Fruit fly (Drosophila melanogaster) whole organism, embryonic: ENCODE data around the gene CG34026.

Experiments
- Aef1 ChIP-seq: fragments of 200-800 bp; sonication (Bioruptor generic); IDR thresholded peaks from 3 replicates; pipeline ENCODE4 v1.3.6; 2022; ENCODE audit warnings: missing biosample characterization, missing genetic modification characterization
- Atf-2 ChIP-seq: fragments of 200-800 bp; sonication (Bioruptor generic); optimal IDR thresholded peaks from 2 replicates; lab custom pipeline; 2016; ENCODE audit warnings: missing biosample characterization, missing genetic modification characterization
- CG11247 ChIP-seq: fragments of 200-800 bp; sonication (Bioruptor generic); IDR thresholded peaks from 2 replicates; pipeline ENCODE4 v1.3.6; 2022; ENCODE audit warnings: missing biosample characterization, missing genetic modification characterization
- CG11456 ChIP-seq: fragments of 200-800 bp; sonication (Bioruptor generic); IDR thresholded peaks from 3 replicates; pipeline ENCODE4 v1.3.6; 2022; ENCODE audit warnings: missing biosample characterization, missing genetic modification characterization
- CG12744 ChIP-seq: fragments of 200-800 bp; sonication (Bioruptor generic); optimal IDR thresholded peaks from 2 replicates; lab custom pipeline; 2016; ENCODE audit warnings: missing biosample characterization, missing genetic modification characterization
- CG13287 ChIP-seq: fragments of 200-800 bp; sonication (Bioruptor generic); IDR thresholded peaks from 2 replicates; pipeline ENCODE4 v1.3.6; 2022; ENCODE audit warnings: missing biosample characterization, missing genetic modification characterization; ENCODE audit not compliant: partially characterized antibody
- CG14667 ChIP-seq: fragments of 200-800 bp; sonication (Bioruptor generic); IDR thresholded peaks from 2 replicates; pipeline ENCODE4 v1.3.6; 2022; ENCODE audit warnings: missing biosample characterization, missing genetic modification characterization
- CG14710 ChIP-seq: fragments of 200-800 bp; sonication (Bioruptor generic); optimal IDR thresholded peaks from 3 replicates; lab custom pipeline; 2019; ENCODE audit warnings: missing biosample characterization, mild to moderate bottlenecking, missing genetic modification characterization, moderate library complexity
- CG17186 ChIP-seq: fragments of 200-800 bp; sonication (Bioruptor generic); optimal IDR thresholded peaks from 3 replicates; lab custom pipeline; 2017; ENCODE audit warnings: missing biosample characterization, missing genetic modification reagents, missing genetic modification characterization
- CG17912 ChIP-seq: fragments of 200-800 bp; sonication (Bioruptor generic); optimal IDR thresholded peaks from 2 replicates; lab custom pipeline; 2018; ENCODE audit warnings: missing biosample characterization, mild to moderate bottlenecking, missing genetic modification characterization
- CG31365 ChIP-seq: fragments of 200-800 bp; sonication (Bioruptor generic); optimal IDR thresholded peaks from 2 replicates; lab custom pipeline; 2018; ENCODE audit warnings: missing biosample characterization, mild to moderate bottlenecking, missing genetic modification characterization
- CG31441 ChIP-seq: fragments of 200-800 bp; sonication (Bioruptor generic); IDR thresholded peaks from 2 replicates; pipeline ENCODE4 v1.3.6; 2022; ENCODE audit warnings: missing biosample characterization, missing genetic modification characterization
- CG34376 ChIP-seq: fragments of 200-800 bp; sonication (Bioruptor generic); optimal IDR thresholded peaks from 2 replicates; lab custom pipeline; 2018; ENCODE audit warnings: missing biosample characterization, mild to moderate bottlenecking, missing genetic modification characterization
- CG4424 ChIP-seq: fragments of 200-800 bp; sonication (Bioruptor generic); optimal IDR thresholded peaks from 3 replicates; lab custom pipeline; 2016; ENCODE audit warnings: missing biosample characterization, missing genetic modification characterization
- CG4730 ChIP-seq: fragments of 200-800 bp; sonication (Bioruptor generic); IDR thresholded peaks from 2 replicates; pipeline ENCODE4 v1.3.6; 2022; ENCODE audit warnings: missing biosample characterization, missing genetic modification characterization
- CG6689 ChIP-seq: fragments of 200-800 bp; sonication (Bioruptor generic); IDR thresholded peaks from 2 replicates; pipeline ENCODE4 v1.3.6; 2022; ENCODE audit warnings: missing biosample characterization, missing genetic modification characterization
- CG7556 ChIP-seq: fragments of 200-800 bp; sonication (Bioruptor generic); optimal IDR thresholded peaks from 2 replicates; lab custom pipeline; 2017; ENCODE audit warnings: missing biosample characterization, mild to moderate bottlenecking, missing genetic modification characterization
- CG7928 ChIP-seq: fragments of 200-800 bp; sonication (Bioruptor generic); optimal IDR thresholded peaks from 2 replicates; lab custom pipeline; 2017; ENCODE audit warnings: missing biosample characterization, mild to moderate bottlenecking, missing genetic modification characterization
- CG9609 ChIP-seq: fragments of 200-800 bp; sonication (Bioruptor generic); optimal IDR thresholded peaks from 3 replicates; lab custom pipeline; 2016; ENCODE audit warnings: missing biosample characterization, missing genetic modification characterization
- CkIIα-i1 ChIP-seq: fragments of 200-800 bp; sonication (Bioruptor generic); IDR thresholded peaks from 2 replicates; pipeline ENCODE4 v1.3.6; 2022; ENCODE audit warnings: missing biosample characterization, missing genetic modification characterization
- Doc3 ChIP-seq: fragments of 200-800 bp; sonication (Bioruptor generic); IDR thresholded peaks from 3 replicates; pipeline ENCODE4 v1.3.6; 2022; ENCODE audit warnings: missing biosample characterization, missing genetic modification characterization; ENCODE audit not compliant: partially characterized antibody
- H2.0 ChIP-seq: fragments of 200-800 bp; sonication (Bioruptor generic); IDR thresholded peaks from 2 replicates; pipeline ENCODE4 v1.3.6; 2022; ENCODE audit warnings: missing biosample characterization, missing genetic modification characterization
- HLH3B ChIP-seq: fragments of 200-800 bp; sonication (Bioruptor generic); IDR thresholded peaks from 2 replicates; pipeline ENCODE4 v1.3.6; 2022; ENCODE audit warnings: missing biosample characterization, missing genetic modification characterization
- MBD-R2 ChIP-seq: fragments of 200-800 bp; sonication (Bioruptor generic); IDR thresholded peaks from 2 replicates; pipeline ENCODE4 v1.3.6; 2022; ENCODE audit warnings: missing biosample characterization, missing genetic modification characterization
- NfI ChIP-seq: fragments of 200-800 bp; sonication (Bioruptor generic); optimal IDR thresholded peaks from 3 replicates; lab custom pipeline; 2018; ENCODE audit warnings: missing biosample characterization, mild to moderate bottlenecking, missing genetic modification characterization, moderate library complexity
- Opbp ChIP-seq: fragments of 200-800 bp; sonication (Bioruptor generic); IDR thresholded peaks from 3 replicates; pipeline ENCODE4 v1.3.6; 2022; ENCODE audit warnings: missing biosample characterization, missing genetic modification characterization; ENCODE audit not compliant: partially characterized antibody
- Xrp1 ChIP-seq: fragments of 200-800 bp; sonication (Bioruptor generic); IDR thresholded peaks from 2 replicates; pipeline ENCODE4 v1.3.6; 2022; ENCODE audit warnings: missing biosample characterization, missing genetic modification characterization
- abd-A ChIP-seq: fragments of 200-800 bp; sonication (Bioruptor generic); optimal IDR thresholded peaks from 3 replicates; lab custom pipeline; 2019; ENCODE audit warnings: missing biosample characterization, mild to moderate bottlenecking, missing genetic modification characterization, moderate library complexity
- amos ChIP-seq: fragments of 200-800 bp; sonication (Bioruptor generic); IDR thresholded peaks from 2 replicates; pipeline ENCODE4 v1.3.6; 2022; ENCODE audit warnings: missing biosample characterization, missing genetic modification characterization; ENCODE audit not compliant: partially characterized antibody
- bbx ChIP-seq: fragments of 200-800 bp; sonication (Bioruptor generic); IDR thresholded peaks from 2 replicates; pipeline ENCODE4 v1.3.6; 2022; ENCODE audit warnings: missing biosample characterization, missing genetic modification characterization; ENCODE audit not compliant: partially characterized antibody
- crol ChIP-seq: fragments of 200-800 bp; sonication (Bioruptor generic); IDR thresholded peaks from 2 replicates; pipeline ENCODE4 v1.3.6; 2022; ENCODE audit warnings: missing biosample characterization, missing genetic modification characterization
- eve ChIP-seq, 2 experiments: fragments of >200 bp; optimal IDR thresholded peaks; 2 replicates each; lab custom pipeline; 2017; ENCODE audit warnings: missing biosample characterization in 2 of 2, missing genetic modification characterization in 2 of 2
- gce ChIP-seq: fragments of 200-800 bp; sonication (Bioruptor generic); IDR thresholded peaks from 3 replicates; pipeline ENCODE4 v1.3.6; 2022; ENCODE audit warnings: missing biosample characterization, missing genetic modification characterization
- gem ChIP-seq: fragments of 200-800 bp; sonication (Bioruptor generic); optimal IDR thresholded peaks from 2 replicates; lab custom pipeline; 2019; ENCODE audit warnings: missing biosample characterization, mild to moderate bottlenecking, missing genetic modification characterization, moderate library complexity
- grau ChIP-seq: fragments of 200-800 bp; optimal IDR thresholded peaks from 3 replicates; lab custom pipeline; 2019; ENCODE audit warnings: missing biosample characterization, mild to moderate bottlenecking, missing genetic modification characterization, moderate library complexity
- kah ChIP-seq: fragments of 200-800 bp; sonication (Bioruptor generic); optimal IDR thresholded peaks from 2 replicates; lab custom pipeline; 2018; ENCODE audit warnings: missing biosample characterization, mild to moderate bottlenecking, missing genetic modification characterization
- nerfin-1 ChIP-seq: fragments of 200-800 bp; sonication (Bioruptor generic); optimal IDR thresholded peaks from 3 replicates; lab custom pipeline; 2019; ENCODE audit warnings: missing biosample characterization, mild to moderate bottlenecking, missing genetic modification characterization, moderate library complexity
- pnt ChIP-seq: fragments of 200-800 bp; sonication (Bioruptor generic); optimal IDR thresholded peaks from 3 replicates; lab custom pipeline; 2016; ENCODE audit warnings: missing biosample characterization, missing genetic modification characterization
- repo ChIP-seq: fragments of 200-800 bp; sonication (Bioruptor generic); optimal IDR thresholded peaks from 2 replicates; lab custom pipeline; 2016; ENCODE audit warnings: missing biosample characterization, missing genetic modification characterization
- salm ChIP-seq: fragments of 200-800 bp; sonication (Bioruptor generic); optimal IDR thresholded peaks from 2 replicates; lab custom pipeline; 2018; ENCODE audit warnings: missing biosample characterization, mild to moderate bottlenecking, missing genetic modification characterization
- sc ChIP-seq, 3 experiments: fragments of >200 bp in 2 of 3; fragments of 200-800 bp in 1 of 3; sonication (Bioruptor generic) in 1 of 3; optimal IDR thresholded peaks; 2 replicates in 2 of 3; 3 replicates in 1 of 3; lab custom pipeline; 2017; ENCODE audit warnings: mild to moderate bottlenecking in 1 of 3, missing biosample characterization in 1 of 3, missing genetic modification characterization in 1 of 3, missing genetic modification reagents in 1 of 3
- sens ChIP-seq: fragments of 200-800 bp; sonication (Bioruptor generic); peaks from one replicate; lab custom pipeline; 2016; ENCODE audit warnings: missing biosample characterization, missing genetic modification characterization
- seq ChIP-seq: fragments of 200-800 bp; sonication (Bioruptor generic); IDR thresholded peaks from 2 replicates; pipeline ENCODE4 v1.3.6; 2022; ENCODE audit warnings: missing biosample characterization, missing genetic modification characterization
- slou ChIP-seq: fragments of 200-800 bp; sonication (Bioruptor generic); optimal IDR thresholded peaks from 3 replicates; lab custom pipeline; 2016; ENCODE audit warnings: missing biosample characterization, missing genetic modification characterization
- so ChIP-seq: fragments of 200-800 bp; sonication (Bioruptor generic); IDR thresholded peaks from 3 replicates; pipeline ENCODE4 v1.3.6; 2022; ENCODE audit warnings: missing biosample characterization, missing genetic modification characterization
- sob ChIP-seq: fragments of 200-800 bp; sonication (Bioruptor generic); IDR thresholded peaks from 2 replicates; pipeline ENCODE4 v1.3.6; 2022; ENCODE audit warnings: missing biosample characterization, missing genetic modification characterization
- sr ChIP-seq: fragments of 200-800 bp; sonication (Bioruptor generic); IDR thresholded peaks from 3 replicates; pipeline ENCODE4 v1.3.6; 2022; ENCODE audit warnings: missing biosample characterization, missing genetic modification characterization
- wor ChIP-seq: fragments of 200-800 bp; sonication (Bioruptor generic); IDR thresholded peaks from 2 replicates; pipeline ENCODE4 v1.3.6; 2022; ENCODE audit warnings: missing biosample characterization, missing genetic modification characterization

CG34026 gene

dm6 chrX:9551179-9551578 lies 17.6 kb downstream of the CG34026 start:
- no peak for TF ChIP-seq CG17186 (GFP tag; lab: Kevin White, UChicago)
- no peak for TF ChIP-seq nerfin-1
- no peak for TF ChIP-seq CG31365 (tag; lab: Kevin White, UChicago)
- no peak for TF ChIP-seq NfI
- TF ChIP-seq CG12744 (GFP tag; lab: Kevin White, UChicago), result no peak
- TF ChIP-seq CG31441 (GFP tag; lab: Robert Waterston, UW), result no peak
- peak in 1 of 2 experiments; percentile 56 for TF ChIP-seq eve (GFP tag; optimal IDR thresholded peaks at IDR 0.05; lab: Kevin White, UChicago)
- TF ChIP-seq bbx (GFP tag; lab: Robert Waterston, UW), result no peak
- no peak for TF ChIP-seq MBD-R2 (GFP tag; lab: Robert Waterston, UW)
- TF ChIP-seq sr (GFP tag; lab: Robert Waterston, UW), result no peak
- TF ChIP-seq gem (tag; lab: Kevin White, UChicago), result no peak
- no peak for TF ChIP-seq CG13287 (GFP tag; lab: Robert Waterston, UW)
- peak; percentile 59 for TF ChIP-seq crol

dm6 chrX:9553545-9554320 lies 20.1 kb downstream of the CG34026 start:
- TF ChIP-seq CG4424 (GFP tag; lab: Kevin White, UChicago) (peak; percentile 89), pnt (GFP tag; lab: Kevin White, UChicago) (peak; percentile 51), CG11456 (peak; percentile 79), Doc3 (no peak; the same call in 2 of the 3 replicates), grau (tag; lab: Kevin White, UChicago) (peak; percentile 89), amos (GFP tag; lab: Robert Waterston, UW) (peak; percentile 36; the same call in 1 of the 2 replicates), abd-A (tag; lab: Kevin White, UChicago) (peak; percentile 36), CG9609 (peak; percentile 57), seq (GFP tag; lab: Robert Waterston, UW) (peak; percentile 89), Atf-2 (GFP tag; lab: Kevin White, UChicago) (peak; percentile 76), Xrp1 (GFP tag; lab: Robert Waterston, UW) (peak; percentile 94), CG6689 (GFP tag; lab: Robert Waterston, UW) (peak; percentile 90), H2.0 (GFP tag; lab: Robert Waterston, UW) (peak; percentile 88), sob (peak; percentile 89), CG4730 (GFP tag; lab: Robert Waterston, UW) (peak; percentile 74), Opbp (GFP tag; lab: Robert Waterston, UW) (no peak; the same call in 2 of the 3 replicates), CG14667 (GFP tag; lab: Robert Waterston, UW) (peak; percentile 80), wor (GFP tag; lab: Robert Waterston, UW) (peak; percentile 61), CG11247 (GFP tag; lab: Robert Waterston, UW) (peak; percentile 76), repo (GFP tag; lab: Kevin White, UChicago) (peak; percentile 57), CG14710 (tag; lab: Kevin White, UChicago) (peak; percentile 82), CG34376 (GFP tag; lab: Kevin White, UChicago) (peak; percentile 78), kah (GFP tag; lab: Kevin White, UChicago) (peak; percentile 81), Aef1 (GFP tag; lab: Robert Waterston, UW) (peak; percentile 82; the same call in 2 of the 3 replicates), HLH3B (GFP tag; lab: Robert Waterston, UW) (peak; percentile 86), so (GFP tag; lab: Robert Waterston, UW) (peak; percentile 88), CG7556 (peak; percentile 81), CG17912 (GFP tag; lab: Kevin White, UChicago) (peak; percentile 40), sc (optimal IDR thresholded peaks at IDR 0.05; lab: Kevin White, UChicago) (no peak), sc (GFP tag; optimal IDR thresholded peaks at IDR 0.05; lab: Kevin White, UChicago) (peak; percentile 79), slou (GFP tag; lab: Kevin White, UChicago) (peak; percentile 65), sens (GFP tag; lab: Kevin White, UChicago) (peak; percentile 97), CG7928 (GFP tag; lab: Kevin White, UChicago) (peak; percentile 58), gce (GFP tag; lab: Robert Waterston, UW) (peak; percentile 79; the same call in 2 of the 3 replicates), CG17186 (GFP tag; lab: Kevin White, UChicago) (peak; percentile 64), salm (tag; lab: Kevin White, UChicago) (peak; percentile 74), CkIIα-i1 (GFP tag; lab: Robert Waterston, UW) (no peak)
